Worm (Caenorhabditis elegans): ENCODE results near the gene F47E1.4.

Gene F47E1.4

ce11 chrX:9105075-9105474 is 42.5 kb downstream of the F47E1.4 start:
- TF ChIP-seq F13H6.1 (tag; optimal IDR thresholded peaks at IDR 0.05) (no peak), elt-2 (tag; optimal IDR thresholded peaks at IDR 0.05) (peak; percentile 74)

ce11 chrX:9105888-9106287 is 43.3 kb downstream of the F47E1.4 start:
- TF ChIP-seq nfya-1 (tag; optimal IDR thresholded peaks at IDR 0.05) (no peak), ceh-19 (GFP tag; optimal IDR thresholded peaks at IDR 0.05) (no peak), ceh-6 (GFP tag; optimal IDR thresholded peaks at IDR 0.05) (no peak), hlh-15 (tag; optimal IDR thresholded peaks at IDR 0.05) (no peak), sdc-2 (tag; optimal IDR thresholded peaks at IDR 0.05) (no peak)

ce11 chrX:9107866-9108265 is 45.2 kb downstream of the F47E1.4 start:
- TF ChIP-seq ceh-9 (tag; optimal IDR thresholded peaks at IDR 0.05) (no peak), ets-4 (tag; optimal IDR thresholded peaks at IDR 0.05) (no peak), ceh-48 (tag; optimal IDR thresholded peaks at IDR 0.05) (no peak), ceh-34 (tag; optimal IDR thresholded peaks at IDR 0.05) (no peak), ceh-19 (GFP tag; optimal IDR thresholded peaks at IDR 0.05) (no peak), madf-2 (tag; optimal IDR thresholded peaks at IDR 0.05) (no peak), pha-2 (tag; optimal IDR thresholded peaks at IDR 0.05) (no peak), elt-4 (tag; optimal IDR thresholded peaks at IDR 0.05) (no peak), tbx-2 (tag; optimal IDR thresholded peaks at IDR 0.05) (no peak), ref-2 (tag; optimal IDR thresholded peaks at IDR 0.05) (no peak), dmd-4 (tag; optimal IDR thresholded peaks at IDR 0.05; ENCODE audit: borderline replicate concordance) (no peak), nhr-11 (tag; optimal IDR thresholded peaks at IDR 0.05) (no peak), mec-3 (tag; optimal IDR thresholded peaks at IDR 0.05; ENCODE audit: borderline replicate concordance) (no peak), ahr-1 (tag; optimal IDR thresholded peaks at IDR 0.05) (no peak), sox-2 (GFP tag; IDR thresholded peaks at IDR 0.05) (no peak), eyg-1 (tag; optimal IDR thresholded peaks at IDR 0.05) (no peak), pha-4 (tag; optimal IDR thresholded peaks at IDR 0.05) (no peak), lim-6 (tag; optimal IDR thresholded peaks at IDR 0.05) (no peak), rnt-1 (tag; optimal IDR thresholded peaks at IDR 0.05) (no peak), gmeb-2 (tag; optimal IDR thresholded peaks at IDR 0.05) (no peak)

- TF ChIP-seq hlh-8 (tag; optimal IDR thresholded peaks at IDR 0.05) (no peak), ceh-34 (tag; optimal IDR thresholded peaks at IDR 0.05) (no peak), tbx-2 (tag; optimal IDR thresholded peaks at IDR 0.05) (no peak), nhr-232 (tag; optimal IDR thresholded peaks at IDR 0.05) (no peak), pat-9 (tag; optimal IDR thresholded peaks at IDR 0.05) (no peak), ama-1 (optimal IDR thresholded peaks at IDR 0.05) (no peak), nfya-1 (tag; optimal IDR thresholded peaks at IDR 0.05) (no peak), gmeb-2 (tag; optimal IDR thresholded peaks at IDR 0.05) (no peak), ceh-30 (tag; optimal IDR thresholded peaks at IDR 0.05) (no peak), pros-1 (tag; optimal IDR thresholded peaks at IDR 0.05) (no peak), ceh-9 (tag; optimal IDR thresholded peaks at IDR 0.05) (no peak), pag-3 (tag; optimal IDR thresholded peaks at IDR 0.05; ENCODE audit: borderline replicate concordance) (no peak), fkh-10 (GFP tag; optimal IDR thresholded peaks at IDR 0.05) (no peak), ceh-45 (GFP tag; IDR thresholded peaks at IDR 0.05) (no peak), pha-2 (tag; optimal IDR thresholded peaks at IDR 0.05) (no peak), fax-1 (tag; optimal IDR thresholded peaks at IDR 0.05) (no peak), unc-86 (tag; optimal IDR thresholded peaks at IDR 0.05) (no peak)
Measured at ce11 chrX:9111585-9111984, 49.0 kb downstream of the F47E1.4 start.

ce11 chrX:9113829-9114228 is 51.2 kb downstream of the F47E1.4 start, which contains the start of gene C25A11.2:
Gene C25A11.2 (plus strand): TSS chrX:9114066.
- TF ChIP-seq unc-3 (GFP tag; conservative IDR thresholded peaks at IDR 0.05) (no peak), unc-3 (tag; optimal IDR thresholded peaks at IDR 0.05) (no peak), ceh-31 (tag; optimal IDR thresholded peaks at IDR 0.05) (peak; percentile 81), lin-11 (tag; optimal IDR thresholded peaks at IDR 0.05) (no peak), npax-4 (tag; optimal IDR thresholded peaks at IDR 0.05) (no peak), madf-2 (tag; optimal IDR thresholded peaks at IDR 0.05) (no peak), ets-4 (tag; optimal IDR thresholded peaks at IDR 0.05) (peak; percentile 68), rnt-1 (tag; optimal IDR thresholded peaks at IDR 0.05) (peak; percentile 78), ceh-48 (tag; optimal IDR thresholded peaks at IDR 0.05) (no peak), pat-9 (tag; optimal IDR thresholded peaks at IDR 0.05) (no peak), ceh-34 (tag; optimal IDR thresholded peaks at IDR 0.05) (peak; percentile 37), ceh-2 (tag; optimal IDR thresholded peaks at IDR 0.05) (peak; percentile 68), elt-2 (tag; optimal IDR thresholded peaks at IDR 0.05) (peak; percentile 42), K02D7.2 (tag; optimal IDR thresholded peaks at IDR 0.05) (no peak), ceh-18 (tag; optimal IDR thresholded peaks at IDR 0.05) (peak; percentile 10), pros-1 (tag; optimal IDR thresholded peaks at IDR 0.05) (peak; percentile 36), F13H6.1 (tag; optimal IDR thresholded peaks at IDR 0.05) (no peak), ceh-6 (GFP tag; optimal IDR thresholded peaks at IDR 0.05) (no peak), hlh-6 (tag; optimal IDR thresholded peaks at IDR 0.05) (no peak), C08G9.2 (tag; optimal IDR thresholded peaks at IDR 0.05) (peak; percentile 74), ceh-30 (tag; optimal IDR thresholded peaks at IDR 0.05) (no peak)

Measured in whole organism, late embryonic.